Fruit fly (Drosophila melanogaster) whole organism, adult: Measurements from ENCODE around the gene CG15892.
A peak's percentile ranks its signal among the peaks of the same experiment; 100 is the strongest.

Experiments used
- CG14711 ChIP-seq: fragments of 200-800 bp; sonication (Bioruptor generic); optimal IDR thresholded peaks from 2 replicates; lab custom pipeline; 2018; ENCODE audit warnings: missing biosample characterization, mild to moderate bottlenecking, missing genetic modification characterization, moderate library complexity
- CG1620 ChIP-seq: fragments of 200-800 bp; sonication (Bioruptor generic); optimal IDR thresholded peaks from 2 replicates; lab custom pipeline; 2016; ENCODE audit warnings: missing biosample characterization, missing genetic modification characterization
- CG7045 ChIP-seq: fragments of 200-800 bp; sonication (Bioruptor generic); optimal IDR thresholded peaks from 2 replicates; lab custom pipeline; 2017; ENCODE audit warnings: missing biosample characterization, mild to moderate bottlenecking, missing genetic modification characterization
- CG7101 ChIP-seq: fragments of 200-800 bp; sonication (Bioruptor generic); optimal IDR thresholded peaks from 2 replicates; lab custom pipeline; 2018; ENCODE audit warnings: missing biosample characterization, mild to moderate bottlenecking, missing genetic modification characterization, moderate library complexity
- Clk ChIP-seq: fragments of 200-800 bp; sonication (Bioruptor generic); optimal IDR thresholded peaks from 2 replicates; lab custom pipeline; 2017; ENCODE audit warnings: missing biosample characterization, missing genetic modification characterization
- Crg-1 ChIP-seq: fragments of 200-800 bp; sonication (Bioruptor generic); optimal IDR thresholded peaks from 2 replicates; lab custom pipeline; 2016; ENCODE audit warnings: missing biosample characterization, missing genetic modification characterization
- Hr96 ChIP-seq: fragments of 200-800 bp; sonication (Bioruptor generic); optimal IDR thresholded peaks from 2 replicates; lab custom pipeline; 2016; ENCODE audit warnings: missing biosample characterization, missing genetic modification characterization
- Mnt ChIP-seq: fragments of 200-800 bp; sonication (Bioruptor generic); optimal IDR thresholded peaks from 2 replicates; lab custom pipeline; 2016; ENCODE audit warnings: missing biosample characterization, mild to moderate bottlenecking, missing genetic modification characterization
- bab1 ChIP-seq: fragments of 200-800 bp; sonication (Bioruptor generic); optimal IDR thresholded peaks from 3 replicates; lab custom pipeline; 2019; ENCODE audit warnings: missing biosample characterization, mild to moderate bottlenecking, missing genetic modification characterization, moderate library complexity
- kay ChIP-seq: fragments of 200-800 bp; sonication (Bioruptor generic); peaks from one replicate; lab custom pipeline; 2016; ENCODE audit warnings: missing biosample characterization, missing genetic modification characterization, borderline replicate concordance
- ovo ChIP-seq: fragments of 200-800 bp; sonication (Bioruptor generic); optimal IDR thresholded peaks from 2 replicates; lab custom pipeline; 2016; ENCODE audit warnings: missing biosample characterization, missing genetic modification characterization
- tj ChIP-seq: fragments of 200-800 bp; sonication (Bioruptor generic); optimal IDR thresholded peaks from 3 replicates; lab custom pipeline; 2017; ENCODE audit warnings: missing biosample characterization, mild to moderate bottlenecking, missing genetic modification characterization, moderate library complexity
- toe ChIP-seq: fragments of 200-800 bp; sonication (Bioruptor generic); optimal IDR thresholded peaks from 2 replicates; lab custom pipeline; 2016; ENCODE audit warnings: missing biosample characterization, missing genetic modification characterization

- no peak for TF ChIP-seq Clk
- TF ChIP-seq Crg-1 (GFP tag; lab: Kevin White, UChicago) = peak; percentile 27
- no peak for TF ChIP-seq CG7045 (GFP tag; lab: Kevin White, UChicago)
- peak; percentile 49 for TF ChIP-seq bab1 (GFP tag; lab: Kevin White, UChicago)
- peak; percentile 73 for TF ChIP-seq CG7101 (tag; lab: Kevin White, UChicago)
- TF ChIP-seq ovo (GFP tag; lab: Kevin White, UChicago) = peak; percentile 44
- no peak for TF ChIP-seq kay
- TF ChIP-seq Mnt (GFP tag; lab: Kevin White, UChicago) = peak; percentile 67
- peak; percentile 85 for TF ChIP-seq CG14711 (tag; lab: Kevin White, UChicago)
- no peak for TF ChIP-seq Hr96 (GFP tag; lab: Kevin White, UChicago)
- no peak for TF ChIP-seq CG1620 (GFP tag; lab: Kevin White, UChicago)
- TF ChIP-seq toe (GFP tag; lab: Kevin White, UChicago) = no peak
- peak; percentile 47 for TF ChIP-seq tj (GFP tag; lab: Kevin White, UChicago)
Observed at dm6 chrX:6255414-6255915, 38.7 kb downstream of the CG15892 start, which contains the start of the genes Rbcn-3A and Spx.
